Worm (Caenorhabditis elegans) whole organism, L4/young adult: Measurements from ENCODE around the gene W02D7.12.
A peak's percentile ranks its signal among the peaks of the same experiment; 100 is the strongest.

ENCODE experiments used
- W03F9.2 ChIP-seq: fragments of 150-350 bp; optimal IDR thresholded peaks from 2 replicates; lab custom pipeline; 2014; ENCODE audit warnings: missing biosample characterization, missing genetic modification characterization
- dao-5 ChIP-seq: sonication (generic microtip); optimal IDR thresholded peaks from 2 replicates; lab custom pipeline; 2016; ENCODE audit warnings: missing genotype, missing genetic modification characterization, moderate library complexity, missing compliant biosample characterization
- him-1 ChIP-seq: sonication (generic microtip); optimal IDR thresholded peaks from 2 replicates; lab custom pipeline; 2016; ENCODE audit warnings: missing genotype, missing genetic modification reagents, missing genetic modification characterization, missing compliant biosample characterization

W02D7.12 gene

ce11 chrV:8285455-8285854 lies 25.9 kb upstream of the W02D7.12 start:
- TF ChIP-seq dao-5 (tag; lab: Kevin White, UChicago): no peak
- TF ChIP-seq him-1 (tag; lab: Kevin White, UChicago): no peak
- TF ChIP-seq W03F9.2 (tag; lab: Kevin White, UChicago): no peak

ce11 chrV:8288125-8288806 lies 23.0 kb upstream of the W02D7.12 start:
- no peak for TF ChIP-seq him-1 (tag; lab: Kevin White, UChicago)
- no peak for TF ChIP-seq dao-5 (tag; lab: Kevin White, UChicago)
- TF ChIP-seq W03F9.2 (tag; lab: Kevin White, UChicago): no peak

- no peak for TF ChIP-seq dao-5 (tag; lab: Kevin White, UChicago)
- TF ChIP-seq him-1 (tag; lab: Kevin White, UChicago): no peak
- TF ChIP-seq W03F9.2 (tag; lab: Kevin White, UChicago): no peak
Observed at ce11 chrV:8291764-8292163, 19.5 kb upstream of the W02D7.12 start, which contains the start of gene srg-33. srg-33 (plus strand) TSS chrV:8292064.

- no peak for TF ChIP-seq dao-5 (tag; lab: Kevin White, UChicago)
- TF ChIP-seq W03F9.2 (tag; lab: Kevin White, UChicago): no peak
- TF ChIP-seq him-1 (tag; lab: Kevin White, UChicago): no peak
Observed at ce11 chrV:8295866-8296265, 15.4 kb upstream of the W02D7.12 start, which contains the start of gene smex-1. smex-1 (minus strand) TSS chrV:8295966.

ce11 chrV:8297504-8297903 lies 13.8 kb upstream of the W02D7.12 start, which contains the start of gene W02D7.4:
W02D7.4 (minus strand) TSS chrV:8297604.
- TF ChIP-seq him-1 (tag; lab: Kevin White, UChicago): no peak
- no peak for TF ChIP-seq W03F9.2 (tag; lab: Kevin White, UChicago)
- TF ChIP-seq dao-5 (tag; lab: Kevin White, UChicago): no peak

ce11 chrV:8299191-8299854 lies 12.0 kb upstream of the W02D7.12 start, which contains the start of gene W02D7.5:
W02D7.5 (minus strand) TSS chrV:8299241.
- TF ChIP-seq him-1 (tag; lab: Kevin White, UChicago): no peak

- TF ChIP-seq dao-5 (tag; lab: Kevin White, UChicago) (no peak), W03F9.2 (tag; lab: Kevin White, UChicago) (peak; percentile 42)
Observed at ce11 chrV:8300935-8301535, 10.3 kb upstream of the W02D7.12 start, which contains the start of gene W02D7.6. W02D7.6 (minus strand) TSS chrV:8301507.

ce11 chrV:8302522-8302921 lies 8.8 kb upstream of the W02D7.12 start, which contains the start of gene sel-9:
sel-9 (minus strand) TSS chrV:8302580.
- TF ChIP-seq dao-5 (tag; lab: Kevin White, UChicago): no peak
- TF ChIP-seq him-1 (tag; lab: Kevin White, UChicago): no peak
- TF ChIP-seq W03F9.2 (tag; lab: Kevin White, UChicago): no peak

- TF ChIP-seq dao-5 (tag; lab: Kevin White, UChicago) (no peak), him-1 (tag; lab: Kevin White, UChicago) (no peak), W03F9.2 (tag; lab: Kevin White, UChicago) (no peak)
Observed at ce11 chrV:8304461-8305195, 6.7 kb upstream of the W02D7.12 start, which contains the start of gene W02D7.11. W02D7.11 (minus strand) TSS chrV:8304511.

- TF ChIP-seq him-1 (tag; lab: Kevin White, UChicago): no peak
- no peak for TF ChIP-seq dao-5 (tag; lab: Kevin White, UChicago)
- TF ChIP-seq W03F9.2 (tag; lab: Kevin White, UChicago): no peak
Observed at ce11 chrV:8305940-8306339, 5.4 kb upstream of the W02D7.12 start.

ce11 chrV:8306366-8306765 lies 4.9 kb upstream of the W02D7.12 start, which contains the start of gene W02D7.8:
W02D7.8 (minus strand) TSS chrV:8306466.
- TF ChIP-seq W03F9.2 (tag; lab: Kevin White, UChicago) (no peak), him-1 (tag; lab: Kevin White, UChicago) (no peak), dao-5 (tag; lab: Kevin White, UChicago) (no peak)

ce11 chrV:8307013-8307412 lies 4.3 kb upstream of the W02D7.12 start:
- TF ChIP-seq him-1 (tag; lab: Kevin White, UChicago) (no peak), dao-5 (tag; lab: Kevin White, UChicago) (no peak)
